Fruit fly (Drosophila melanogaster) whole organism, adult: Measurements from ENCODE around the gene wb.

Experiments used
- CG12768 ChIP-seq: fragments of 200-800 bp; sonication (Bioruptor generic); optimal IDR thresholded peaks from 2 replicates; lab custom pipeline; 2017; ENCODE audit warnings: missing biosample characterization, missing genetic modification characterization, mild to moderate bottlenecking, moderate library complexity, missing genetic modification reagents
- CG1620 ChIP-seq: fragments of 200-800 bp; sonication (Bioruptor generic); optimal IDR thresholded peaks from 2 replicates; lab custom pipeline; 2016; ENCODE audit warnings: missing biosample characterization, missing genetic modification characterization
- CG33017 ChIP-seq: fragments of 200-800 bp; sonication (Bioruptor generic); optimal IDR thresholded peaks from 2 replicates; lab custom pipeline; 2018; ENCODE audit warnings: missing biosample characterization, mild to moderate bottlenecking, missing genetic modification characterization, moderate library complexity
- Clk ChIP-seq: fragments of 200-800 bp; sonication (Bioruptor generic); optimal IDR thresholded peaks from 2 replicates; lab custom pipeline; 2017; ENCODE audit warnings: missing biosample characterization, missing genetic modification characterization
- Hr96 ChIP-seq: fragments of 200-800 bp; sonication (Bioruptor generic); optimal IDR thresholded peaks from 2 replicates; lab custom pipeline; 2016; ENCODE audit warnings: missing biosample characterization, missing genetic modification characterization
- Mnt ChIP-seq: fragments of 200-800 bp; sonication (Bioruptor generic); optimal IDR thresholded peaks from 2 replicates; lab custom pipeline; 2016; ENCODE audit warnings: missing biosample characterization, mild to moderate bottlenecking, missing genetic modification characterization
- kay ChIP-seq: fragments of 200-800 bp; sonication (Bioruptor generic); peaks from one replicate; lab custom pipeline; 2016; ENCODE audit warnings: missing biosample characterization, missing genetic modification characterization, borderline replicate concordance
- ovo ChIP-seq: fragments of 200-800 bp; sonication (Bioruptor generic); optimal IDR thresholded peaks from 2 replicates; lab custom pipeline; 2016; ENCODE audit warnings: missing biosample characterization, missing genetic modification characterization
- pad ChIP-seq: fragments of 200-800 bp; sonication (Bioruptor generic); optimal IDR thresholded peaks from 3 replicates; lab custom pipeline; 2017; ENCODE audit warnings: missing biosample characterization, missing genetic modification characterization, mild to moderate bottlenecking, moderate library complexity, missing genetic modification reagents
- tj ChIP-seq: fragments of 200-800 bp; sonication (Bioruptor generic); optimal IDR thresholded peaks from 3 replicates; lab custom pipeline; 2017; ENCODE audit warnings: missing biosample characterization, mild to moderate bottlenecking, missing genetic modification characterization, moderate library complexity
- toe ChIP-seq: fragments of 200-800 bp; sonication (Bioruptor generic); optimal IDR thresholded peaks from 2 replicates; lab custom pipeline; 2016; ENCODE audit warnings: missing biosample characterization, missing genetic modification characterization

dm6 chr2L:14333965-14334364 is 71.1 kb downstream of the wb start, which contains the start of gene CG33090:
- TF ChIP-seq toe (GFP tag; lab: Kevin White, UChicago) (no peak), Hr96 (GFP tag; lab: Kevin White, UChicago) (no peak), CG12768 (GFP tag; lab: Kevin White, UChicago) (no peak), kay (GFP tag; lab: Kevin White, UChicago) (no peak), pad (GFP tag; lab: Kevin White, UChicago) (no peak), Mnt (no peak), Clk (GFP tag; lab: Kevin White, UChicago) (no peak), CG1620 (GFP tag; lab: Kevin White, UChicago) (no peak), tj (GFP tag; lab: Kevin White, UChicago) (no peak), ovo (no peak), CG33017 (no peak)
